Worm (Caenorhabditis elegans) whole organism, L4 larva: ENCODE measurements around the gene ace-3.

Experiments
- F26F4.8 ChIP-seq: fragments of 200-800 bp; sonication (Bioruptor generic); conservative IDR thresholded peaks from 2 replicates; pipeline ENCODE4 v1.3.6; 2022; ENCODE audit warnings: missing genetic modification characterization, missing compliant biosample characterization
- F37D6.2 ChIP-seq: sonication (generic microtip); optimal IDR thresholded peaks from 2 replicates; lab custom pipeline; 2016; ENCODE audit warnings: mild to moderate bottlenecking, missing genetic modification characterization, missing compliant biosample characterization
- Y105C5A.15 ChIP-seq: fragments of 200-800 bp; sonication (Bioruptor generic); IDR thresholded peaks from 2 replicates; pipeline ENCODE4 v1.3.6; 2022; ENCODE audit warnings: missing genetic modification characterization, missing compliant biosample characterization
- Y48G9A.11 ChIP-seq: fragments of 200-800 bp; sonication (Bioruptor generic); IDR thresholded peaks from 2 replicates; pipeline ENCODE4 v1.3.6; 2022; ENCODE audit warnings: missing genetic modification reagents, missing genetic modification characterization, missing compliant biosample characterization
- aha-1 ChIP-seq: fragments of 150-350 bp; peaks from one replicate; lab custom pipeline; 2014; ENCODE audit warnings: missing biosample characterization, missing genetic modification characterization
- arid-1 ChIP-seq: fragments of 200-800 bp; sonication (Bioruptor generic); conservative IDR thresholded peaks from 2 replicates; pipeline ENCODE4 v1.3.6; 2022; ENCODE audit warnings: missing genetic modification reagents, missing genetic modification characterization, missing compliant biosample characterization
- attf-4 ChIP-seq: sonication (generic microtip); optimal IDR thresholded peaks from 3 replicates; lab custom pipeline; 2017; ENCODE audit warnings: missing biosample characterization, missing genetic modification characterization
- ceh-62 ChIP-seq: sonication (generic microtip); optimal IDR thresholded peaks from 2 replicates; lab custom pipeline; 2017; ENCODE audit warnings: missing biosample characterization, missing genetic modification characterization
- ceh-82 ChIP-seq: sonication (generic microtip); optimal IDR thresholded peaks from 2 replicates; lab custom pipeline; 2017; ENCODE audit warnings: missing biosample characterization, missing genetic modification characterization
- ces-1 ChIP-seq: fragments of 150-350 bp; sonication (generic microtip); optimal IDR thresholded peaks from 4 replicates; lab custom pipeline; 2014; ENCODE audit warnings: missing biosample characterization, missing genetic modification reagents, missing genetic modification characterization
- egl-27 ChIP-seq: sonication (generic microtip); optimal IDR thresholded peaks from 3 replicates; lab custom pipeline; 2017; ENCODE audit warnings: missing biosample characterization, missing genetic modification reagents, missing genetic modification characterization
- gei-8 ChIP-seq: fragments of 200-800 bp; sonication (Bioruptor generic); optimal IDR thresholded peaks from 2 replicates; lab custom pipeline; 2018; ENCODE audit warnings: mild to moderate bottlenecking, missing genetic modification characterization, missing compliant biosample characterization
- hif-1 ChIP-seq, 2 experiments: sonication (generic microtip); optimal IDR thresholded peaks; 2 replicates each; lab custom pipeline; 2016 to 2017; ENCODE audit warnings: missing compliant biosample characterization in 2 of 2, missing genetic modification characterization in 2 of 2, missing genetic modification reagents in 2 of 2, missing genotype in 2 of 2, mild to moderate bottlenecking in 1 of 2
- hlh-11 ChIP-seq: fragments of 200-800 bp; sonication (Bioruptor generic); optimal IDR thresholded peaks from 2 replicates; lab custom pipeline; 2018; ENCODE audit warnings: mild to moderate bottlenecking, missing genetic modification characterization, missing compliant biosample characterization
- hlh-30 ChIP-seq: sonication (generic microtip); optimal IDR thresholded peaks from 2 replicates; lab custom pipeline; 2017; ENCODE audit warnings: antibody characterized with exemption, mild to moderate bottlenecking, missing genetic modification characterization, missing compliant biosample characterization; ENCODE audit not compliant: insufficient read depth
- jun-1 ChIP-seq: fragments of 150-350 bp; optimal IDR thresholded peaks from 2 replicates; lab custom pipeline; 2014; ENCODE audit warnings: missing biosample characterization, missing genetic modification reagents, missing genetic modification characterization
- lim-7 ChIP-seq: fragments of 200-800 bp; sonication (Bioruptor generic); IDR thresholded peaks from 2 replicates; pipeline ENCODE4 v1.3.6; 2022; ENCODE audit warnings: missing genetic modification characterization, missing compliant biosample characterization
- lin-1 ChIP-seq: fragments of 200-800 bp; sonication (Bioruptor generic); IDR thresholded peaks from 2 replicates; pipeline ENCODE4 v1.3.6; 2022; ENCODE audit warnings: missing genetic modification reagents, missing genetic modification characterization, missing compliant biosample characterization
- lin-38 ChIP-seq: fragments of 200-800 bp; sonication (Bioruptor generic); IDR thresholded peaks from 2 replicates; pipeline ENCODE4 v1.3.6; 2022; ENCODE audit warnings: missing genetic modification reagents, missing genetic modification characterization, missing compliant biosample characterization
- mdl-1 ChIP-seq, 2 experiments: fragments of 150-350 bp in 1 of 2; sonication (generic microtip) in 1 of 2; optimal IDR thresholded peaks; 2 replicates each; lab custom pipeline; 2014 to 2017; ENCODE audit warnings: missing biosample characterization in 2 of 2, missing genetic modification characterization in 2 of 2
- mes-2 ChIP-seq: sonication (generic microtip); optimal IDR thresholded peaks from 2 replicates; lab custom pipeline; 2016; ENCODE audit warnings: missing genotype, mild to moderate bottlenecking, missing genetic modification characterization, missing compliant biosample characterization; ENCODE audit not compliant: poor library complexity, severe bottlenecking
- mxl-2 ChIP-seq: fragments of 200-800 bp; sonication (Bioruptor generic); conservative IDR thresholded peaks from 2 replicates; pipeline ENCODE4 v1.3.6; 2022; ENCODE audit warnings: missing genetic modification reagents, missing genetic modification characterization, missing compliant biosample characterization
- nhr-41 ChIP-seq: fragments of 200-800 bp; sonication (Bioruptor generic); IDR thresholded peaks from 2 replicates; pipeline ENCODE4 v1.3.6; 2022; ENCODE audit warnings: missing genetic modification reagents, missing genetic modification characterization, missing compliant biosample characterization
- nhr-76 ChIP-seq: fragments of 150-350 bp; optimal IDR thresholded peaks from 2 replicates; lab custom pipeline; 2014; ENCODE audit warnings: missing biosample characterization, missing genetic modification characterization
- nhr-77 ChIP-seq: fragments of 150-350 bp; optimal IDR thresholded peaks from 2 replicates; lab custom pipeline; 2014; ENCODE audit warnings: missing biosample characterization, missing genetic modification characterization
- sdz-12 ChIP-seq: fragments of 200-800 bp; sonication (Bioruptor generic); optimal IDR thresholded peaks from 2 replicates; lab custom pipeline; 2018; ENCODE audit warnings: mild to moderate bottlenecking, missing genetic modification characterization, missing compliant biosample characterization
- snpc-1.2 ChIP-seq: fragments of 200-800 bp; sonication (Bioruptor generic); IDR thresholded peaks from 2 replicates; pipeline ENCODE4 v1.3.6; 2022; ENCODE audit warnings: missing genetic modification reagents, missing genetic modification characterization, missing compliant biosample characterization
- unc-130 ChIP-seq: sonication (generic microtip); optimal IDR thresholded peaks from 2 replicates; lab custom pipeline; 2016; ENCODE audit warnings: missing genetic modification reagents, missing genetic modification characterization, missing compliant biosample characterization
- unc-39 ChIP-seq: sonication (generic microtip); optimal IDR thresholded peaks from 2 replicates; lab custom pipeline; 2017; ENCODE audit warnings: missing biosample characterization, missing genetic modification characterization
- vab-7 ChIP-seq: fragments of 200-800 bp; sonication (Bioruptor generic); IDR thresholded peaks from 2 replicates; pipeline ENCODE4 v1.3.6; 2022; ENCODE audit warnings: missing genetic modification reagents, missing genetic modification characterization, missing compliant biosample characterization
- zfp-2 ChIP-seq: sonication (generic microtip); optimal IDR thresholded peaks from 2 replicates; lab custom pipeline; 2016; ENCODE audit warnings: mild to moderate bottlenecking, missing genetic modification characterization, missing compliant biosample characterization
- zip-11 ChIP-seq: fragments of 200-800 bp; sonication (Bioruptor generic); IDR thresholded peaks from 2 replicates; pipeline ENCODE4 v1.3.6; 2022; ENCODE audit warnings: missing genetic modification characterization, missing compliant biosample characterization
- ztf-7 ChIP-seq: fragments of 150-350 bp; optimal IDR thresholded peaks from 2 replicates; lab custom pipeline; 2014; ENCODE audit warnings: missing biosample characterization, missing genetic modification characterization

The ace-3 gene

DNA sequence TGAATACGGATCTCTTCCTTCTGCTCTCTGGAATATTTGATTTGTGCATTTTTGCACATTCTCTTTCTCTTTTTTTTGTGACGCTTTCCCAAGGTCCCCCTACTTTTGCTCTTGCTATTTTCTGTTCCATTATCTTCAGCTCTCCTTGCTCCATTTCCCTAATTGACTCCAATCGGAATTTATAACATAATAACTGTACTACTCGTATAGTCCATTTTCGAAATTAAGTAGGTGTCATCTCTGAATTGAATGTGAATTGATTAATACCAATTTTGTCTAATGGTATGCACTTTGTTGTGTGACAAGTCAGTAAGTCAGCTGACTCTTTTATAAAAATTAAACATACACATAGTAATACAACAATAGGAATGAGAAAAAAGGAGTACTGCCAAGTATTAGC lies 9.5 kb upstream of the ace-3 start:
- TF ChIP-seq aha-1 (tag; lab: Kevin White, UChicago), result peak; percentile 81
- TF ChIP-seq hlh-11 (tag; lab: Kevin White, UChicago), result no peak

DNA sequence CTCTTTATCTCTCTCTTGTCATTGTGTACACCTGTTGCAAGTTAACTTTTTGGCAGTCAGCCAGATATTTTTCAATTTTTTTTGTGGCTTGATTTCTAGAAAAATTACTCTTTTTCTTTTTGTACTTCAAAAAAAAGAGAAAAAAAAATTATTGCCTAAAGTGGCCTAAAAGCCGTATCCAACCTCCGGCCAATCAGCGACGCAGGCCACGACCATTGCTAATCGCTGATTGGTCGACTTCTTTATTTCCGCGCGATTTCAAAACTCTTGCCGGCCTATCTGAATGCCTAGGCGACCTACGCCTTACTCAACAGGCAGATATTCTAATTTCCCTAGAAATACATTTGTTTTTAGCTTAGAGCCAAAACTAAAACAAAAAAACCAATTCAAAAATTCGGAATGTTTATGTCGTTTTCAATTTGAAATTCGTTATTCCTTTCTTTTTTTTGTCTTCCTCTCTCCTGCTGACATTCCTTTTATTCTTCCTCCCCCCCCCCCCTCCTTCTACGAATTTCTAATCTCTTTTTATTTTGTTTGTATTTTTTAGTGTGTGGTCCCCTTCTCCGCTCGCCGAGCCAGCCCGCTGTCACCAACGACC lies 7.8 kb upstream of the ace-3 start, which contains the start of gene ace-4:
Gene ace-4, plus strand, starts transcription at position 548 of the 598 bp plus-strand sequence.
- TF ChIP-seq ceh-62 (tag; lab: Kevin White, UChicago) (no peak), hif-1 (tag; optimal IDR thresholded peaks at IDR 0.05; lab: Kevin White, UChicago) (no peak), lim-7 (GFP tag; lab: Robert Waterston, UW) (no peak), mxl-2 (no peak)

DNA sequence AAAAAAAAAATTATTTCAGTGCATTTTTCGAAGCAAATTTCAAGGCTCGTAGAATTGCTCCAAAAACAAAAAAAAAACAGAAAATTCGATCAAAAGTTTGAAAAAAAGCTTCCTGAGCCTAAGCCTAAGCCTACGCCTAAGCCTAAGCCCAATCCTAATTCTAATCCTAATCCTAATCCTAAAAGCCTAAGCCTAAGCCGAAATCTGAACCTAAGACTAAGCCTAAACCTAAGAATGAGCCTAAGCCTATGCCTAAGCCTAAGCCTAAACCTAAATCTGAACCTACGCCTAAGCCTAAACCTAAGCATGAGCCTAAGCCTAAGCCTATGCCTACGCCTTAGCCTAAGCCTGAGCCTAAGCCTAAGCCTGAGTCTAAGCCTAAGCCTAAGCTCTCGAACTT lies 776 bp downstream of the ace-3 start:
- TF ChIP-seq nhr-41 (GFP tag; lab: Robert Waterston, UW), result no peak
- no peak for TF ChIP-seq unc-130
- TF ChIP-seq lin-38 (GFP tag; lab: Robert Waterston, UW), result no peak
- no peak for TF ChIP-seq zip-11 (GFP tag; lab: Robert Waterston, UW)
- TF ChIP-seq F26F4.8, result no peak
- TF ChIP-seq mdl-1 (tag; optimal IDR thresholded peaks at IDR 0.05; lab: Kevin White, UChicago), result no peak
- no peak for TF ChIP-seq vab-7 (GFP tag; lab: Robert Waterston, UW)
- TF ChIP-seq gei-8 (GFP tag; lab: Kevin White, UChicago), result no peak
- TF ChIP-seq nhr-77, result no peak
- no peak for TF ChIP-seq egl-27
- TF ChIP-seq ztf-7 (tag; lab: Kevin White, UChicago), result no peak
- TF ChIP-seq lin-1 (GFP tag; lab: Robert Waterston, UW), result no peak
- no peak for TF ChIP-seq snpc-1.2 (GFP tag; lab: Robert Waterston, UW)
- TF ChIP-seq zfp-2 (tag; lab: Kevin White, UChicago), result no peak
- no peak for TF ChIP-seq nhr-76 (tag; lab: Kevin White, UChicago)
- TF ChIP-seq Y48G9A.11, result no peak
- TF ChIP-seq Y105C5A.15, result no peak

DNA sequence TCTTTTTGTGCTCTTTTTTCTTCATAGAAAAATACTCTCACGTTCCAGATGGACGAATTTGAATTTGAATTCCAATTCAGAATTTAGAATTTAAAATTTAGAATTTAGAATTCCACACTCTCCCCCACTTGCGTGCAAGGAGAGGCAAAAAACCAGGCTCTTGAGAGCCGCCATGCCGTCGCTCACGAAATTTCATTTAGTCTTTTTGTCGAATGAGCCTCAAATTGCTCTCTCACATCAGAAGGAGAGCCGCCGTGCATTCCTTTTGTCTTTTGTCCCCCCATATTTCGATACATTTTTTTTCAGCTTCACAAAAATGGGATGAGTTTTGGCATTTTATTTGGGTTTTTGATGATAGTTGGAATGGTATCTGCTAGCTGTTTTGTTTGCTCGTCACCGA lies 5.7 kb downstream of the ace-3 start, which contains the start of gene hot-7:
Gene hot-7, plus strand, starts transcription at position 301 of the 400 bp plus-strand sequence.
- TF ChIP-seq ceh-82 (tag; lab: Kevin White, UChicago) (no peak), mdl-1 (tag; optimal IDR thresholded peaks at IDR 0.05; lab: Kevin White, UChicago) (no peak), hlh-30 (tag; lab: Kevin White, UChicago) (no peak), unc-39 (tag; lab: Kevin White, UChicago) (no peak), F37D6.2 (tag; lab: Kevin White, UChicago) (no peak), jun-1 (tag; lab: Kevin White, UChicago) (no peak), ces-1 (GFP tag; lab: Kevin White, UChicago) (no peak), mes-2 (tag; lab: Kevin White, UChicago) (no peak), arid-1 (no peak), nhr-76 (tag; lab: Kevin White, UChicago) (no peak), attf-4 (tag; lab: Kevin White, UChicago) (no peak)

DNA sequence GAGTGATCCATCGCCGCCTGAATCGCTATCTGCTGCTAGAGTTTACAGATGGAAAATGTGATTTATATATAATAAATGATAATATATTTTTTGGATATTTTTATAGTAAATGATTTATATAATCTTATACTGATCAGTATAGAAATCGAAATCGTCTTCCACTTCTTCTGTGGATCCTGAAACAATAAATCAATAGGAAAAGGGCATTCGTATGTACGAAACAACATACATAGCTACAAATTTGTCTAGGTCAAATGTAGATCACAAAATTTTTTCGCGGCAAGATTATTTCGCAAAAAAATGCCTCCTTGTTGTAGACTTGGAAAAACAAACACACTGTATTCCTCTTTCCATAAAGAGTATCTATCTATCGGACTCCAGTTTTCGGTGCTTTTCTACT lies 8.7 kb downstream of the ace-3 start, which contains the start of gene Y48B6A.10:
Gene Y48B6A.10, plus strand, starts transcription at position 301 of the 400 bp plus-strand sequence.
- TF ChIP-seq sdz-12 (no peak), unc-39 (tag; lab: Kevin White, UChicago) (no peak)
- TF ChIP-seq, all 104 proteins: peak for 0
